Worm (Caenorhabditis elegans): ENCODE measurements around the gene rme-1.

ce11 chrV:6228400-6228895 is 19.8 kb downstream of the rme-1 start:
- TF ChIP-seq tbx-37 (GFP tag; conservative IDR thresholded peaks at IDR 0.05) (no peak), ama-1 (optimal IDR thresholded peaks at IDR 0.05) (no peak), hnd-1 (tag; optimal IDR thresholded peaks at IDR 0.05) (no peak), sea-1 (GFP tag; conservative IDR thresholded peaks at IDR 0.05) (no peak), aly-1 (tag; optimal IDR thresholded peaks at IDR 0.05) (no peak)
